Worm (Caenorhabditis elegans) whole organism, L4 larva: Measurements from ENCODE around the gene C50F4.10.

ENCODE experiments used
- F10B5.3 ChIP-seq: sonication (generic microtip); optimal IDR thresholded peaks from 2 replicates; lab custom pipeline; 2016; ENCODE audit warnings: mild to moderate bottlenecking, missing genetic modification characterization, missing compliant biosample characterization
- F26F4.8 ChIP-seq: fragments of 200-800 bp; sonication (Bioruptor generic); conservative IDR thresholded peaks from 2 replicates; pipeline ENCODE4 v1.3.6; 2022; ENCODE audit warnings: missing genetic modification characterization, missing compliant biosample characterization
- F44E2.7 ChIP-seq: fragments of 200-800 bp; sonication (Bioruptor generic); IDR thresholded peaks from 2 replicates; pipeline ENCODE4 v2.1.2; 2022; ENCODE audit warnings: missing genetic modification characterization, missing compliant biosample characterization
- R02D3.7 ChIP-seq: fragments of 150-350 bp; sonication (generic microtip); optimal IDR thresholded peaks from 3 replicates; lab custom pipeline; 2014; ENCODE audit warnings: missing biosample characterization, missing genetic modification characterization
- T20F7.1 ChIP-seq: fragments of 200-800 bp; sonication (Bioruptor generic); optimal IDR thresholded peaks from 2 replicates; lab custom pipeline; 2018; ENCODE audit warnings: mild to moderate bottlenecking, missing genetic modification characterization, missing compliant biosample characterization
- Y48G9A.11 ChIP-seq: fragments of 200-800 bp; sonication (Bioruptor generic); IDR thresholded peaks from 2 replicates; pipeline ENCODE4 v1.3.6; 2022; ENCODE audit warnings: missing genetic modification reagents, missing genetic modification characterization, missing compliant biosample characterization
- Y5F2A.4 ChIP-seq: fragments of 200-800 bp; sonication (Bioruptor generic); optimal IDR thresholded peaks from 2 replicates; lab custom pipeline; 2018; ENCODE audit warnings: mild to moderate bottlenecking, missing genetic modification characterization, missing compliant biosample characterization
- Y75B8A.6 ChIP-seq: fragments of 200-800 bp; sonication (Bioruptor generic); IDR thresholded peaks from 2 replicates; pipeline ENCODE4 v1.3.6; 2022; ENCODE audit warnings: missing genetic modification reagents, missing genetic modification characterization, missing compliant biosample characterization
- aha-1 ChIP-seq: fragments of 150-350 bp; peaks from one replicate; lab custom pipeline; 2014; ENCODE audit warnings: missing biosample characterization, missing genetic modification characterization
- aly-2 ChIP-seq: sonication (generic microtip); optimal IDR thresholded peaks from 2 replicates; lab custom pipeline; 2018; ENCODE audit warnings: missing biosample characterization, missing genetic modification characterization
- ceh-32 ChIP-seq: sonication (generic microtip); optimal IDR thresholded peaks from 2 replicates; lab custom pipeline; 2016; ENCODE audit warnings: mild to moderate bottlenecking, missing genetic modification characterization, missing compliant biosample characterization; ENCODE audit not compliant: poor library complexity
- ceh-44 ChIP-seq: fragments of 200-800 bp; sonication (Bioruptor generic); IDR thresholded peaks from 2 replicates; pipeline ENCODE4 v1.3.6; 2022; ENCODE audit warnings: missing genetic modification reagents, missing genetic modification characterization, missing compliant biosample characterization
- ceh-82 ChIP-seq: sonication (generic microtip); optimal IDR thresholded peaks from 2 replicates; lab custom pipeline; 2017; ENCODE audit warnings: missing biosample characterization, missing genetic modification characterization
- cey-2 ChIP-seq: sonication (generic microtip); optimal IDR thresholded peaks from 3 replicates; lab custom pipeline; 2017; ENCODE audit warnings: missing genetic modification characterization, mild to moderate bottlenecking, missing compliant biosample characterization, antibody characterized with exemption, borderline replicate concordance; ENCODE audit not compliant: insufficient read depth
- daf-12 ChIP-seq: fragments of 150-350 bp; optimal IDR thresholded peaks from 2 replicates; lab custom pipeline; 2014; ENCODE audit warnings: missing biosample characterization, missing genetic modification reagents, missing genetic modification characterization
- dmd-6 ChIP-seq: fragments of 200-800 bp; sonication (Bioruptor generic); IDR thresholded peaks from 2 replicates; pipeline ENCODE4 v1.3.6; 2022; ENCODE audit warnings: missing genetic modification reagents, missing genetic modification characterization, missing compliant biosample characterization
- duxl-1 ChIP-seq: sonication (generic microtip); optimal IDR thresholded peaks from 2 replicates; lab custom pipeline; 2016; ENCODE audit warnings: mild to moderate bottlenecking, missing genetic modification characterization, moderate library complexity, missing compliant biosample characterization; ENCODE audit not compliant: poor library complexity
- dve-1 ChIP-seq: sonication (generic microtip); optimal IDR thresholded peaks from 2 replicates; lab custom pipeline; 2017; ENCODE audit warnings: antibody characterized with exemption, mild to moderate bottlenecking, missing genetic modification characterization, missing compliant biosample characterization; ENCODE audit not compliant: insufficient read depth
- fos-1 ChIP-seq: fragments of 150-350 bp; optimal IDR thresholded peaks from 2 replicates; lab custom pipeline; 2014; ENCODE audit warnings: missing biosample characterization, missing genetic modification characterization
- gei-8 ChIP-seq: fragments of 200-800 bp; sonication (Bioruptor generic); optimal IDR thresholded peaks from 2 replicates; lab custom pipeline; 2018; ENCODE audit warnings: mild to moderate bottlenecking, missing genetic modification characterization, missing compliant biosample characterization
- hif-1 ChIP-seq, 2 experiments: sonication (generic microtip); optimal IDR thresholded peaks; 2 replicates each; lab custom pipeline; 2016 to 2017; ENCODE audit warnings: missing compliant biosample characterization in 2 of 2, missing genetic modification characterization in 2 of 2, missing genetic modification reagents in 2 of 2, missing genotype in 2 of 2, mild to moderate bottlenecking in 1 of 2
- hlh-30 ChIP-seq: sonication (generic microtip); optimal IDR thresholded peaks from 2 replicates; lab custom pipeline; 2017; ENCODE audit warnings: antibody characterized with exemption, mild to moderate bottlenecking, missing genetic modification characterization, missing compliant biosample characterization; ENCODE audit not compliant: insufficient read depth
- jun-1 ChIP-seq: fragments of 150-350 bp; optimal IDR thresholded peaks from 2 replicates; lab custom pipeline; 2014; ENCODE audit warnings: missing biosample characterization, missing genetic modification reagents, missing genetic modification characterization
- lim-7 ChIP-seq: fragments of 200-800 bp; sonication (Bioruptor generic); IDR thresholded peaks from 2 replicates; pipeline ENCODE4 v1.3.6; 2022; ENCODE audit warnings: missing genetic modification characterization, missing compliant biosample characterization
- lin-13 ChIP-seq: fragments of 150-350 bp; optimal IDR thresholded peaks from 2 replicates; lab custom pipeline; 2014; ENCODE audit warnings: missing biosample characterization, missing genetic modification reagents, missing genetic modification characterization
- lin-38 ChIP-seq: fragments of 200-800 bp; sonication (Bioruptor generic); IDR thresholded peaks from 2 replicates; pipeline ENCODE4 v1.3.6; 2022; ENCODE audit warnings: missing genetic modification reagents, missing genetic modification characterization, missing compliant biosample characterization
- lir-3 ChIP-seq: sonication (generic microtip); optimal IDR thresholded peaks from 2 replicates; lab custom pipeline; 2016; ENCODE audit warnings: mild to moderate bottlenecking, missing genetic modification characterization, missing compliant biosample characterization
- madf-9 ChIP-seq: fragments of 200-800 bp; sonication (Bioruptor generic); conservative IDR thresholded peaks from 2 replicates; pipeline ENCODE4 v1.3.6; 2022; ENCODE audit warnings: missing genetic modification reagents, missing genetic modification characterization, missing compliant biosample characterization
- mdt-29 ChIP-seq: fragments of 200-800 bp; sonication (Bioruptor generic); IDR thresholded peaks from 2 replicates; pipeline ENCODE4 v1.3.6; 2022; ENCODE audit warnings: missing genetic modification reagents, missing genetic modification characterization, missing compliant biosample characterization
- mes-2 ChIP-seq: sonication (generic microtip); optimal IDR thresholded peaks from 2 replicates; lab custom pipeline; 2016; ENCODE audit warnings: missing genotype, mild to moderate bottlenecking, missing genetic modification characterization, missing compliant biosample characterization; ENCODE audit not compliant: poor library complexity, severe bottlenecking
- mxl-3 ChIP-seq: fragments of 200-800 bp; sonication (Bioruptor generic); optimal IDR thresholded peaks from 2 replicates; lab custom pipeline; 2018; ENCODE audit warnings: mild to moderate bottlenecking, missing genetic modification characterization, missing compliant biosample characterization
- nhr-10 ChIP-seq: fragments of 150-350 bp; optimal IDR thresholded peaks from 2 replicates; lab custom pipeline; 2014; ENCODE audit warnings: missing biosample characterization, missing genetic modification characterization
- nhr-25 ChIP-seq: sonication (generic microtip); optimal IDR thresholded peaks from 2 replicates; lab custom pipeline; 2017; ENCODE audit warnings: missing genetic modification characterization, mild to moderate bottlenecking, missing compliant biosample characterization, antibody characterized with exemption, moderate library complexity, borderline replicate concordance; ENCODE audit not compliant: insufficient read depth
- nhr-28 ChIP-seq: fragments of 150-350 bp; optimal IDR thresholded peaks from 2 replicates; lab custom pipeline; 2014; ENCODE audit warnings: missing biosample characterization, missing genetic modification characterization
- nhr-42 ChIP-seq: fragments of 200-800 bp; sonication (Bioruptor generic); IDR thresholded peaks from 2 replicates; pipeline ENCODE4 v1.3.6; 2022; ENCODE audit warnings: missing genetic modification characterization, missing compliant biosample characterization
- nhr-48 ChIP-seq: sonication (generic microtip); optimal IDR thresholded peaks from 2 replicates; lab custom pipeline; 2016; ENCODE audit warnings: mild to moderate bottlenecking, missing genetic modification characterization, missing compliant biosample characterization
- nhr-6 ChIP-seq: fragments of 150-350 bp; optimal IDR thresholded peaks from 2 replicates; lab custom pipeline; 2014; ENCODE audit warnings: missing biosample characterization, missing genetic modification characterization
- nhr-77 ChIP-seq: fragments of 150-350 bp; optimal IDR thresholded peaks from 2 replicates; lab custom pipeline; 2014; ENCODE audit warnings: missing biosample characterization, missing genetic modification characterization
- php-3 ChIP-seq: fragments of 200-800 bp; sonication (Bioruptor generic); IDR thresholded peaks from 2 replicates; pipeline ENCODE4 v1.3.6; 2022; ENCODE audit warnings: missing genetic modification reagents, missing genetic modification characterization, missing compliant biosample characterization
- pqm-1 ChIP-seq: sonication (generic microtip); optimal IDR thresholded peaks from 2 replicates; lab custom pipeline; 2017; ENCODE audit warnings: missing biosample characterization, missing genetic modification characterization
- rbr-2 ChIP-seq: sonication (generic microtip); optimal IDR thresholded peaks from 2 replicates; lab custom pipeline; 2016; ENCODE audit warnings: missing genotype, missing genetic modification characterization, missing compliant biosample characterization
- set-16 ChIP-seq: fragments of 200-800 bp; sonication (Bioruptor generic); IDR thresholded peaks from 2 replicates; pipeline ENCODE4 v1.3.6; 2022; ENCODE audit warnings: missing genetic modification reagents, missing genetic modification characterization, missing compliant biosample characterization
- snpc-1.2 ChIP-seq: fragments of 200-800 bp; sonication (Bioruptor generic); IDR thresholded peaks from 2 replicates; pipeline ENCODE4 v1.3.6; 2022; ENCODE audit warnings: missing genetic modification reagents, missing genetic modification characterization, missing compliant biosample characterization
- spr-1 ChIP-seq: sonication (generic microtip); optimal IDR thresholded peaks from 2 replicates; lab custom pipeline; 2016; ENCODE audit warnings: mild to moderate bottlenecking, missing genetic modification characterization, missing compliant biosample characterization
- tag-97 ChIP-seq: fragments of 200-800 bp; sonication (Bioruptor generic); IDR thresholded peaks from 2 replicates; pipeline ENCODE4 v1.3.6; 2022; ENCODE audit warnings: missing genetic modification characterization, missing compliant biosample characterization
- unc-62 ChIP-seq, 3 experiments: fragments of 150-350 bp in 1 of 3; sonication (generic microtip); optimal IDR thresholded peaks in 2 of 3; peaks in 1 of 3; 1 replicate in 1 of 3; 2 replicates in 2 of 3; lab custom pipeline; 2014 to 2017; ENCODE audit warnings: missing biosample characterization in 3 of 3, missing genetic modification characterization in 3 of 3, missing genetic modification reagents in 3 of 3, missing genotype in 1 of 3
- zag-1 ChIP-seq: fragments of 150-350 bp; optimal IDR thresholded peaks from 2 replicates; lab custom pipeline; 2014; ENCODE audit warnings: missing biosample characterization, missing genetic modification characterization

C50F4.10 gene

DNA sequence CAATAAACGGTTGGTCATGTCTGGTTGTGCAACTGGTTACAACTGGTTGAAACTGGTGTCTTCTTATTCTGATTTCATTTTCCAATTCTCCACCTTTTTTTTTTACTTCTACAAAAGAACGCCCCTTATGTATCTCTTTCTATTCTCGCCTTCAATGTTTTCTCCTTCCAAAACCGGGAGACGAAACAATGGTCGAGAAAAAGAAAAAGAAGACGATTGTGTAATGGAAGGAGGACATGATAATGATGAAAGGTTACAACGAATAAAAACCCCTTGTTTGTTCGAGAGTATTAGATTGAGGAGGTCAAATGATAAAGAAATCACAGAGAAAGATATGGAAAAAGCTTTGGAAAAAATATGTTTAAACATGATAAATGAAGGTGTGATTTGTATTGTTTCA, 12.5 kb downstream of the C50F4.10 start, which contains the start of gene C50F4.8:
Gene C50F4.8, minus strand, starts transcription at position 28 of the 400 bp plus-strand sequence.
- TF ChIP-seq Y5F2A.4 (GFP tag; lab: Kevin White, UChicago) (no peak), dve-1 (tag; lab: Kevin White, UChicago) (peak; percentile 24), dmd-6 (GFP tag; lab: Robert Waterston, UW) (no peak), duxl-1 (no peak), Y75B8A.6 (no peak), fos-1 (tag; lab: Kevin White, UChicago) (no peak), R02D3.7 (tag; lab: Kevin White, UChicago) (no peak), mes-2 (tag; lab: Kevin White, UChicago) (no peak), unc-62 (GFP tag; optimal IDR thresholded peaks at IDR 0.05 in 1 of 2; lab: Kevin White, UChicago) (peak in 1 of 2 experiments; percentile 35), unc-62 (tag; optimal IDR thresholded peaks at IDR 0.05; lab: Kevin White, UChicago) (no peak), aha-1 (tag; lab: Kevin White, UChicago) (no peak), nhr-28 (tag; lab: Kevin White, UChicago) (peak; percentile 39)

DNA sequence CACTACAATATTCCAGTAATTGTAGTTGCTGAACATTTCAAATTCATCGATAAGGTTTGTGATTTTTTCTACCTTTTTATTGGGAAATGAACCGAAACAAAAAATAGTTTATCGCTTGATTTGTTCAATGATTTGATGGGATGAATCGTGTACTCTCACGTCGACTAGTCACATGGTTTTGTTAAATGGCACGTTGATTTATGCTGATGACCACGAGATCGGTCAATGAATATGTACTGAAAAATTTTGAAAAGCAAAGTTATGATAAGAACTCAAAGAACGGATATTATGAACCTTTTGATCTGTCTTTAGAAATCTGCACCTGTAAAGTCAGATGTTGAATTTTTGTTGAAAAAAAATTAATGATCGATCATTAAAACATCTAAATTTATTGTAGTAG, 15.1 kb downstream of the C50F4.10 start:
- TF ChIP-seq F10B5.3 (tag; lab: Kevin White, UChicago) (no peak), mxl-3 (GFP tag; lab: Kevin White, UChicago) (peak; percentile 69), lim-7 (GFP tag; lab: Robert Waterston, UW) (no peak), F44E2.7 (GFP tag; lab: Robert Waterston, UW) (no peak), Y5F2A.4 (GFP tag; lab: Kevin White, UChicago) (no peak), tag-97 (GFP tag; lab: Robert Waterston, UW) (no peak), hif-1 (tag; optimal IDR thresholded peaks at IDR 0.05; lab: Kevin White, UChicago) (no peak), mdt-29 (GFP tag; lab: Robert Waterston, UW) (no peak), pqm-1 (tag; lab: Kevin White, UChicago) (no peak), gei-8 (GFP tag; lab: Kevin White, UChicago) (no peak), spr-1 (tag; lab: Kevin White, UChicago) (no peak), nhr-48 (peak; percentile 49), nhr-77 (tag; lab: Kevin White, UChicago) (peak; percentile 34), hlh-30 (tag; lab: Kevin White, UChicago) (peak; percentile 83), Y48G9A.11 (GFP tag; lab: Robert Waterston, UW) (no peak), daf-12 (no peak), lin-13 (GFP tag; lab: Kevin White, UChicago) (no peak), Y75B8A.6 (no peak), ceh-82 (tag; lab: Kevin White, UChicago) (no peak), jun-1 (tag; lab: Kevin White, UChicago) (no peak), ceh-44 (no peak), lin-38 (GFP tag; lab: Robert Waterston, UW) (no peak), cey-2 (no peak), set-16 (GFP tag; lab: Robert Waterston, UW) (no peak), unc-62 (GFP tag; optimal IDR thresholded peaks at IDR 0.05 in 1 of 2; lab: Kevin White, UChicago) (peak in 1 of 2 experiments; percentile 99), unc-62 (tag; optimal IDR thresholded peaks at IDR 0.05; lab: Kevin White, UChicago) (no peak), ceh-32 (tag; lab: Kevin White, UChicago) (no peak), dve-1 (tag; lab: Kevin White, UChicago) (peak; percentile 82), nhr-10 (tag; lab: Kevin White, UChicago) (no peak), nhr-6 (tag; lab: Kevin White, UChicago) (peak; percentile 46), lir-3 (tag; lab: Kevin White, UChicago) (no peak), F26F4.8 (no peak), nhr-42 (GFP tag; lab: Robert Waterston, UW) (no peak), aly-2 (tag; lab: Kevin White, UChicago) (no peak), zag-1 (tag; lab: Kevin White, UChicago) (no peak), php-3 (GFP tag; lab: Robert Waterston, UW) (no peak), R02D3.7 (tag; lab: Kevin White, UChicago) (no peak), rbr-2 (tag; lab: Kevin White, UChicago) (no peak), madf-9 (GFP tag; lab: Robert Waterston, UW) (no peak), T20F7.1 (GFP tag; lab: Kevin White, UChicago) (peak; percentile 3), nhr-25 (tag; lab: Kevin White, UChicago) (peak; percentile 46), snpc-1.2 (no peak)
